Worm (Caenorhabditis elegans): ENCODE results near the gene mbr-1.

ce11 chrX:10689729-10690128, 32.1 kb downstream of the mbr-1 start:
- TF ChIP-seq egl-43 (GFP tag; IDR thresholded peaks at IDR 0.05), result no peak
- no peak for TF ChIP-seq Y105C5A.15 (GFP tag; IDR thresholded peaks at IDR 0.05)
- no peak for TF ChIP-seq daf-12 (tag; optimal IDR thresholded peaks at IDR 0.05)
- no peak for TF ChIP-seq ctbp-1 (GFP tag; IDR thresholded peaks at IDR 0.05)
- no peak for TF ChIP-seq ceh-82 (tag; optimal IDR thresholded peaks at IDR 0.05)
- no peak for TF ChIP-seq zag-1 (tag; optimal IDR thresholded peaks at IDR 0.05)
- no peak for TF ChIP-seq madf-9 (GFP tag; conservative IDR thresholded peaks at IDR 0.05)
- no peak for TF ChIP-seq mep-1 (tag; optimal IDR thresholded peaks at IDR 0.05)

All from whole organism, L4 larva.